Worm (Caenorhabditis elegans): ENCODE data around the gene oxi-1.

DNA sequence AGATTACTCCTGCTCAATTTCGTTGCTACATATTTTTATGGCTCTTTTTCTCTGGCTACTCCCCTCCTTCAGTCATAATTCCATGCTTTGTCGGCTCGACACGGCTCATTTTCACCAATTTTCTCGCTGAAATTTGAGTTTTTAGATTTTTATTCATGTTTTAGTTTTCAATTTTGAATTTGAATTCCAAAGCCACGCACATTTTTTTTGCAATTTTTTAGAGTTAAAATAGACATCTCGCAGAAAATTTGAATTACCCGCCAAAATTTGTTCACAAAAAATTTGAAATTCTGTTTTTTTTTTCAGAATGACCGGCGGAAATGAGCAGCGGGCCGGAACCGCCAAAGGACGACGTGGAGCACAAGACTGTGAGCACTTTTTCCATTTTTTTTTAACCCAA lies 44.3 kb downstream of the oxi-1 start, which contains the start of gene unc-119:
- TF ChIP-seq flt-1 (GFP tag; IDR thresholded peaks at IDR 0.05) (no peak), tbx-11 (GFP tag; IDR thresholded peaks at IDR 0.05) (no peak), hmbx-1 (tag; optimal IDR thresholded peaks at IDR 0.05) (no peak), ama-1 (optimal IDR thresholded peaks at IDR 0.05) (no peak), hnd-1 (tag; optimal IDR thresholded peaks at IDR 0.05) (no peak), ets-7 (tag; optimal IDR thresholded peaks at IDR 0.05) (no peak), sea-1 (GFP tag; conservative IDR thresholded peaks at IDR 0.05) (no peak), ceh-36 (tag; optimal IDR thresholded peaks at IDR 0.05) (no peak), tra-4 (tag; optimal IDR thresholded peaks at IDR 0.05) (no peak)

All from whole organism, early embryonic.